Worm (Caenorhabditis elegans) whole organism, L1 larva: ENCODE measurements around the gene Y69A2AR.51.

ENCODE experiments used
- F16B12.6 ChIP-seq: fragments of 150-350 bp; optimal IDR thresholded peaks from 2 replicates; lab custom pipeline; 2014; ENCODE audit warnings: missing biosample characterization, missing genetic modification characterization
- ceh-82 ChIP-seq, 3 experiments: fragments of 150-350 bp in 1 of 3; sonication (generic microtip) in 2 of 3; optimal IDR thresholded peaks; 2 replicates each; lab custom pipeline; 2014 to 2017; ENCODE audit warnings: missing biosample characterization in 3 of 3, missing genetic modification characterization in 3 of 3
- efl-1 ChIP-seq, 4 experiments: fragments of 150-350 bp; optimal IDR thresholded peaks in 3 of 4; peaks in 1 of 4; 1 replicate in 1 of 4; 2 replicates in 3 of 4; lab custom pipeline; 2014; ENCODE audit warnings: missing biosample characterization in 2 of 4, missing genetic modification characterization in 2 of 4, missing genetic modification reagents in 2 of 4
- nhr-11 ChIP-seq: fragments of 150-350 bp; optimal IDR thresholded peaks from 2 replicates; lab custom pipeline; 2014; ENCODE audit warnings: missing biosample characterization, missing genetic modification characterization
- nhr-237 ChIP-seq: fragments of 150-350 bp; optimal IDR thresholded peaks from 2 replicates; lab custom pipeline; 2014; ENCODE audit warnings: missing biosample characterization, missing genetic modification characterization
- snpc-4 ChIP-seq: fragments of 150-350 bp; optimal IDR thresholded peaks from 2 replicates; lab custom pipeline; 2014; ENCODE audit warnings: missing biosample characterization, missing genetic modification characterization

DNA sequence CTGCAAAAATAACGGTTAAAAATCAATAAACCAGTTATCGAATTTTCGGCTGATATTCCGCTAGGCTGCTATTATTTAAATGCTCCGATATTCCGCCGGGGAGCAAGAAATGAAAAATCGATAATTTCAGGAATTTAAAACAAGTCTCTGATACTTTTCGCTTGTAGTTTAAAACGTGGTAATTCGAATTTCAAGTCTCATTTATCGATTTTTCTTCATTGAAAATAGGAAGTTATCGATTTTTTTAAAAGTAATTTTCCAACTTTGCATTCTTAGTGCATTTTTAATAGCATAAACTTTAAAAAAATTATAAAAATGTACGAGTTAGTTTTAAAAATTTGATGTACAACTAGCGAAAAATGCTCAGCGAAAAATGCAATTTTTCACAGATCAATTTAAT is 19.9 kb upstream of the Y69A2AR.51 start:
- TF ChIP-seq F16B12.6 (no peak), nhr-237 (no peak), nhr-11 (tag; lab: Kevin White, UChicago) (no peak), snpc-4 (no peak), efl-1 (optimal IDR thresholded peaks at IDR 0.05; lab: Kevin White, UChicago) (no peak), efl-1 (GFP tag; optimal IDR thresholded peaks at IDR 0.05 in 1 of 2; lab: Kevin White, UChicago) (no peak), ceh-82 (tag; optimal IDR thresholded peaks at IDR 0.05; lab: Kevin White, UChicago) (no peak)
